Worm (Caenorhabditis elegans) whole organism, L3 larva: Measurements from ENCODE around the gene str-176.

Experiments
- R02D3.7 ChIP-seq: fragments of 150-350 bp; optimal IDR thresholded peaks from 2 replicates; lab custom pipeline; 2014; ENCODE audit warnings: missing biosample characterization, missing genetic modification characterization
- aly-2 ChIP-seq: fragments of 150-350 bp; optimal IDR thresholded peaks from 2 replicates; lab custom pipeline; 2014; ENCODE audit warnings: missing biosample characterization, missing genetic modification characterization
- ceh-16 ChIP-seq: sonication (generic microtip); optimal IDR thresholded peaks from 2 replicates; lab custom pipeline; 2017; ENCODE audit warnings: missing biosample characterization, missing genetic modification characterization
- ceh-28 ChIP-seq: fragments of 150-350 bp; optimal IDR thresholded peaks from 2 replicates; lab custom pipeline; 2014; ENCODE audit warnings: missing biosample characterization, missing genetic modification reagents, missing genetic modification characterization
- ceh-9 ChIP-seq: sonication (generic microtip); optimal IDR thresholded peaks from 2 replicates; lab custom pipeline; 2018; ENCODE audit warnings: missing biosample characterization, missing genetic modification characterization
- daf-12 ChIP-seq: fragments of 150-350 bp; optimal IDR thresholded peaks from 2 replicates; lab custom pipeline; 2014; ENCODE audit warnings: missing biosample characterization, missing genetic modification reagents, missing genetic modification characterization
- egl-27 ChIP-seq: sonication (generic microtip); optimal IDR thresholded peaks from 4 replicates; lab custom pipeline; 2017; ENCODE audit warnings: missing biosample characterization, missing genetic modification reagents, missing genetic modification characterization
- egl-5 ChIP-seq: fragments of 150-350 bp; optimal IDR thresholded peaks from 2 replicates; lab custom pipeline; 2017; ENCODE audit warnings: missing biosample characterization, missing genetic modification reagents, missing genetic modification characterization, inconsistent platforms
- elt-1 ChIP-seq: fragments of 150-350 bp; optimal IDR thresholded peaks from 2 replicates; lab custom pipeline; 2014; ENCODE audit warnings: missing biosample characterization, missing genetic modification characterization
- elt-2 ChIP-seq: sonication (generic microtip); optimal IDR thresholded peaks from 2 replicates; lab custom pipeline; 2016; ENCODE audit warnings: missing genetic modification reagents, mild to moderate bottlenecking, missing genetic modification characterization, missing compliant biosample characterization
- fkh-10 ChIP-seq: sonication (generic microtip); optimal IDR thresholded peaks from 2 replicates; lab custom pipeline; 2017; ENCODE audit warnings: missing biosample characterization, missing genetic modification reagents, missing genetic modification characterization
- fkh-2 ChIP-seq: fragments of 150-350 bp; optimal IDR thresholded peaks from 2 replicates; lab custom pipeline; 2014; ENCODE audit warnings: missing biosample characterization, missing genetic modification reagents, missing genetic modification characterization
- fos-1 ChIP-seq: fragments of 150-350 bp; optimal IDR thresholded peaks from 2 replicates; lab custom pipeline; 2014; ENCODE audit warnings: missing biosample characterization, missing genetic modification characterization
- hmg-11 ChIP-seq: sonication (generic microtip); optimal IDR thresholded peaks from 2 replicates; lab custom pipeline; 2016; ENCODE audit warnings: missing genetic modification characterization, missing compliant biosample characterization
- jun-1 ChIP-seq: fragments of 150-350 bp; optimal IDR thresholded peaks from 2 replicates; lab custom pipeline; 2014; ENCODE audit warnings: missing biosample characterization, missing genetic modification reagents, missing genetic modification characterization
- lin-15B ChIP-seq: fragments of 150-350 bp; optimal IDR thresholded peaks from 2 replicates; lab custom pipeline; 2014; ENCODE audit warnings: missing biosample characterization, missing genetic modification characterization
- lin-39 ChIP-seq: fragments of 150-350 bp; optimal IDR thresholded peaks from 2 replicates; lab custom pipeline; 2018; ENCODE audit warnings: missing biosample characterization, missing genetic modification reagents, missing genetic modification characterization
- lsy-12 ChIP-seq: sonication (generic microtip); optimal IDR thresholded peaks from 2 replicates; lab custom pipeline; 2016; ENCODE audit warnings: mild to moderate bottlenecking, missing genetic modification characterization, missing compliant biosample characterization
- mdl-1 ChIP-seq: fragments of 150-350 bp; optimal IDR thresholded peaks from 2 replicates; lab custom pipeline; 2014; ENCODE audit warnings: missing biosample characterization, missing genetic modification characterization
- mml-1 ChIP-seq: fragments of 150-350 bp; sonication (generic microtip); optimal IDR thresholded peaks from 3 replicates; lab custom pipeline; 2014; ENCODE audit warnings: missing biosample characterization, missing genetic modification characterization
- nfya-1 ChIP-seq: sonication (generic microtip); optimal IDR thresholded peaks from 2 replicates; lab custom pipeline; 2017; ENCODE audit warnings: missing genetic modification characterization, mild to moderate bottlenecking, missing compliant biosample characterization, antibody characterized with exemption, moderate library complexity; ENCODE audit not compliant: insufficient read depth
- nhr-11 ChIP-seq: fragments of 150-350 bp; optimal IDR thresholded peaks from 2 replicates; lab custom pipeline; 2014; ENCODE audit warnings: missing biosample characterization, missing genetic modification characterization
- nhr-23 ChIP-seq: fragments of 150-350 bp; optimal IDR thresholded peaks from 2 replicates; lab custom pipeline; 2014; ENCODE audit warnings: missing biosample characterization, missing genetic modification reagents, missing genetic modification characterization
- nhr-237 ChIP-seq: fragments of 150-350 bp; optimal IDR thresholded peaks from 2 replicates; lab custom pipeline; 2014; ENCODE audit warnings: missing biosample characterization, missing genetic modification characterization
- nhr-25 ChIP-seq: sonication (generic microtip); optimal IDR thresholded peaks from 2 replicates; lab custom pipeline; 2017; ENCODE audit warnings: missing biosample characterization, missing genetic modification characterization
- nhr-43 ChIP-seq: sonication (generic microtip); optimal IDR thresholded peaks from 2 replicates; lab custom pipeline; 2016; ENCODE audit warnings: mild to moderate bottlenecking, missing genetic modification characterization, missing compliant biosample characterization; ENCODE audit not compliant: poor library complexity, severe bottlenecking
- nhr-67 ChIP-seq: fragments of 150-350 bp; optimal IDR thresholded peaks from 2 replicates; lab custom pipeline; 2014; ENCODE audit warnings: missing biosample characterization, missing genetic modification characterization
- pha-4 ChIP-seq: fragments of 150-350 bp; optimal IDR thresholded peaks from 2 replicates; lab custom pipeline; 2014; ENCODE audit warnings: missing biosample characterization, missing genetic modification reagents, missing genetic modification characterization
- pqm-1 ChIP-seq: fragments of 150-350 bp; optimal IDR thresholded peaks from 2 replicates; lab custom pipeline; 2017; ENCODE audit warnings: missing biosample characterization, missing genetic modification characterization, inconsistent platforms
- sea-2 ChIP-seq: fragments of 150-350 bp; sonication (generic microtip); optimal IDR thresholded peaks from 4 replicates; lab custom pipeline; 2014; ENCODE audit warnings: missing biosample characterization, missing genetic modification reagents, missing genetic modification characterization
- skn-1 ChIP-seq: fragments of 150-350 bp; optimal IDR thresholded peaks from 2 replicates; lab custom pipeline; 2014; ENCODE audit warnings: missing biosample characterization, missing genetic modification characterization
- snpc-4 ChIP-seq: fragments of 150-350 bp; optimal IDR thresholded peaks from 2 replicates; lab custom pipeline; 2014; ENCODE audit warnings: missing biosample characterization, missing genetic modification characterization
- tbx-2 ChIP-seq: sonication (generic microtip); optimal IDR thresholded peaks from 2 replicates; lab custom pipeline; 2016; ENCODE audit warnings: mild to moderate bottlenecking, missing genetic modification characterization, missing compliant biosample characterization
- unc-39 ChIP-seq: sonication (generic microtip); optimal IDR thresholded peaks from 4 replicates; lab custom pipeline; 2017; ENCODE audit warnings: missing biosample characterization, missing genetic modification characterization
- unc-62 ChIP-seq: fragments of 150-350 bp; sonication (generic microtip); optimal IDR thresholded peaks from 4 replicates; lab custom pipeline; 2014; ENCODE audit warnings: missing biosample characterization, missing genetic modification reagents, missing genetic modification characterization
- zag-1 ChIP-seq: fragments of 150-350 bp; optimal IDR thresholded peaks from 2 replicates; lab custom pipeline; 2014; ENCODE audit warnings: missing biosample characterization, missing genetic modification characterization
- ztf-11 ChIP-seq: fragments of 150-350 bp; optimal IDR thresholded peaks from 2 replicates; lab custom pipeline; 2014; ENCODE audit warnings: missing biosample characterization, missing genetic modification characterization

Gene str-176

ce11 chrIV:8463716-8464115 is at the start of gene str-176:
str-176 (minus strand) TSS chrIV:8463816.
- TF ChIP-seq egl-5 (tag; lab: Kevin White, UChicago) (no peak), ceh-16 (tag; lab: Kevin White, UChicago) (no peak), nhr-237 (tag; lab: Kevin White, UChicago) (no peak), jun-1 (tag; lab: Kevin White, UChicago) (no peak), daf-12 (tag; lab: Kevin White, UChicago) (no peak), aly-2 (tag; lab: Kevin White, UChicago) (no peak), nhr-67 (tag; lab: Kevin White, UChicago) (no peak), fkh-10 (GFP tag; lab: Kevin White, UChicago) (no peak), nhr-43 (tag; lab: Kevin White, UChicago) (no peak), tbx-2 (tag; lab: Kevin White, UChicago) (no peak), ceh-9 (tag; lab: Kevin White, UChicago) (no peak), nhr-25 (tag; lab: Kevin White, UChicago) (no peak), zag-1 (tag; lab: Kevin White, UChicago) (no peak), fos-1 (tag; lab: Kevin White, UChicago) (no peak), pqm-1 (tag; lab: Kevin White, UChicago) (no peak), unc-39 (tag; lab: Kevin White, UChicago) (no peak), unc-62 (no peak), nhr-11 (tag; lab: Kevin White, UChicago) (no peak)

DNA sequence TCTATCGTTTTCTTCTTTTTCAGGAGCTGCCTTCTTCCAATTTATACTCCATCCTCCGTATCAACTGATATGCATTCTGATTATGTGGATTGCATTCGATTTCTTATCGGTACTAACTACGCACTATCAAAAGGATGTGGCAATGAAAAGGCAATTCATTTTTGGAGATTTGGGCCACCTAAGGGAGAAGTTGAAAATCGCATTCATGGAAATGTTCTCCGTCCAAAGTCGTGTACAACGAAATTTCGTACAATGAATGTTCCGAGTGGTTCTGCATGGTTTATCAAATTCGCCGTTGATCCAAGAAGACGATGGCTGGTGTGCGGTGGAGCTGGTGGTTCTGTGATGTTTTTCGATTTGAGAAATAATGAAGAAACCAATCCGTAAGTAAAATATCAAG is 49.1 kb upstream of the str-176 start, which contains the start of gene C09G4.4:
Gene C09G4.4 (plus strand): TSS at position 301 of the 400 bp plus-strand sequence.
- TF ChIP-seq unc-62 (no peak), nhr-25 (tag; lab: Kevin White, UChicago) (no peak), egl-27 (tag; lab: Kevin White, UChicago) (no peak), unc-39 (tag; lab: Kevin White, UChicago) (no peak), jun-1 (tag; lab: Kevin White, UChicago) (no peak), sea-2 (GFP tag; lab: Kevin White, UChicago) (no peak), ceh-9 (tag; lab: Kevin White, UChicago) (no peak), egl-5 (tag; lab: Kevin White, UChicago) (no peak), mml-1 (tag; lab: Kevin White, UChicago) (no peak), nfya-1 (tag; lab: Kevin White, UChicago) (no peak), snpc-4 (tag; lab: Kevin White, UChicago) (no peak), pqm-1 (tag; lab: Kevin White, UChicago) (no peak), lin-39 (tag; lab: Kevin White, UChicago) (no peak), fkh-2 (no peak), nhr-23 (tag; lab: Kevin White, UChicago) (no peak), lsy-12 (no peak), elt-2 (tag; lab: Kevin White, UChicago) (no peak), ztf-11 (no peak), mdl-1 (no peak), ceh-28 (no peak)

- peak; percentile 49 for TF ChIP-seq lin-15B (tag; lab: Kevin White, UChicago)
- no peak for TF ChIP-seq elt-2 (tag; lab: Kevin White, UChicago)
- no peak for TF ChIP-seq skn-1 (tag; lab: Kevin White, UChicago)
- TF ChIP-seq pha-4 (tag; lab: Kevin White, UChicago) = peak; percentile 65
- no peak for TF ChIP-seq R02D3.7
- no peak for TF ChIP-seq pqm-1 (tag; lab: Kevin White, UChicago)
- no peak for TF ChIP-seq unc-62
- TF ChIP-seq elt-1 (tag; lab: Kevin White, UChicago) = no peak
- peak; percentile 57 for TF ChIP-seq nfya-1 (tag; lab: Kevin White, UChicago)
- TF ChIP-seq lin-39 (tag; lab: Kevin White, UChicago) = peak; percentile 11
- TF ChIP-seq nhr-25 (tag; lab: Kevin White, UChicago) = peak; percentile 22
- TF ChIP-seq nhr-237 (tag; lab: Kevin White, UChicago) = no peak
- peak; percentile 55 for TF ChIP-seq egl-5 (tag; lab: Kevin White, UChicago)
- TF ChIP-seq zag-1 (tag; lab: Kevin White, UChicago) = no peak
- peak; percentile 48 for TF ChIP-seq hmg-11 (tag; lab: Kevin White, UChicago)
Measured at ce11 chrIV:8511056-8511455, 47.4 kb upstream of the str-176 start, which contains the start of gene mes-6. mes-6 (plus strand) TSS chrIV:8511284.
